Fruit fly (Drosophila melanogaster) whole organism, embryonic: Measurements from ENCODE around the gene Ugt37A3.

Experiments
- Ada2b ChIP-seq: fragments of 200-800 bp; sonication (Bioruptor generic); IDR thresholded peaks from 2 replicates; pipeline ENCODE4 v1.3.6; 2022; ENCODE audit warnings: missing biosample characterization, missing genetic modification characterization
- Atf-2 ChIP-seq: fragments of 200-800 bp; sonication (Bioruptor generic); optimal IDR thresholded peaks from 2 replicates; lab custom pipeline; 2016; ENCODE audit warnings: missing biosample characterization, missing genetic modification characterization
- CG10274 ChIP-seq: fragments of 200-800 bp; sonication (Bioruptor generic); optimal IDR thresholded peaks from 3 replicates; lab custom pipeline; 2017; ENCODE audit warnings: missing biosample characterization, mild to moderate bottlenecking, missing genetic modification characterization
- CG10431 ChIP-seq: fragments of 200-800 bp; sonication (Bioruptor generic); optimal IDR thresholded peaks from 3 replicates; lab custom pipeline; 2018; ENCODE audit warnings: missing biosample characterization, mild to moderate bottlenecking, missing genetic modification characterization
- CG10654 ChIP-seq: fragments of 200-800 bp; sonication (Bioruptor generic); optimal IDR thresholded peaks from 2 replicates; lab custom pipeline; 2016; ENCODE audit warnings: missing biosample characterization, missing genetic modification characterization
- CG11504 ChIP-seq: fragments of 200-800 bp; sonication (Bioruptor generic); optimal IDR thresholded peaks from 3 replicates; lab custom pipeline; 2019; ENCODE audit warnings: missing biosample characterization, mild to moderate bottlenecking, missing genetic modification characterization, moderate library complexity
- CG12071 ChIP-seq: fragments of 200-800 bp; sonication (Bioruptor generic); optimal IDR thresholded peaks from 3 replicates; lab custom pipeline; 2018; ENCODE audit warnings: missing biosample characterization, mild to moderate bottlenecking, missing genetic modification characterization
- CG12104 ChIP-seq: fragments of 200-800 bp; sonication (Bioruptor generic); optimal IDR thresholded peaks from 3 replicates; lab custom pipeline; 2016; ENCODE audit warnings: missing biosample characterization, missing genetic modification characterization
- CG1233 ChIP-seq: fragments of 200-800 bp; sonication (Bioruptor generic); optimal IDR thresholded peaks from 4 replicates; lab custom pipeline; 2018; ENCODE audit warnings: missing biosample characterization, mild to moderate bottlenecking, missing genetic modification characterization
- CG12659 ChIP-seq: fragments of 200-800 bp; sonication (Bioruptor generic); optimal IDR thresholded peaks from 3 replicates; lab custom pipeline; 2017; ENCODE audit warnings: mild to moderate bottlenecking, missing biosample characterization, missing genetic modification reagents, missing genetic modification characterization
- CG12942 ChIP-seq: fragments of 200-800 bp; sonication (Bioruptor generic); optimal IDR thresholded peaks from 3 replicates; lab custom pipeline; 2016; ENCODE audit warnings: missing biosample characterization, missing genetic modification characterization
- CG13424 ChIP-seq: fragments of 200-800 bp; sonication (Bioruptor generic); optimal IDR thresholded peaks from 2 replicates; lab custom pipeline; 2019; ENCODE audit warnings: missing biosample characterization, mild to moderate bottlenecking, missing genetic modification characterization, moderate library complexity
- CG15269 ChIP-seq: fragments of 200-800 bp; sonication (Bioruptor generic); optimal IDR thresholded peaks from 2 replicates; lab custom pipeline; 2018; ENCODE audit warnings: missing biosample characterization, mild to moderate bottlenecking, missing genetic modification characterization, moderate library complexity
- CG1602 ChIP-seq: fragments of 200-800 bp; sonication (Bioruptor generic); optimal IDR thresholded peaks from 3 replicates; lab custom pipeline; 2016; ENCODE audit warnings: missing biosample characterization, missing genetic modification characterization
- CG17829 ChIP-seq: fragments of 200-800 bp; optimal IDR thresholded peaks from 2 replicates; lab custom pipeline; 2019; ENCODE audit warnings: missing biosample characterization, mild to moderate bottlenecking, missing genetic modification characterization, moderate library complexity
- CG1792 ChIP-seq: fragments of 200-800 bp; sonication (Bioruptor generic); optimal IDR thresholded peaks from 2 replicates; lab custom pipeline; 2016; ENCODE audit warnings: missing biosample characterization, missing genetic modification characterization
- CG2116 ChIP-seq: fragments of 200-800 bp; sonication (Bioruptor generic); optimal IDR thresholded peaks from 3 replicates; lab custom pipeline; 2018; ENCODE audit warnings: missing biosample characterization, mild to moderate bottlenecking, missing genetic modification characterization
- CG2889 ChIP-seq: fragments of 200-800 bp; sonication (Bioruptor generic); IDR thresholded peaks from 3 replicates; pipeline ENCODE4 v1.3.6; 2022; ENCODE audit warnings: missing biosample characterization, missing genetic modification characterization
- CG34224 ChIP-seq: fragments of 200-800 bp; sonication (Bioruptor generic); IDR thresholded peaks from 3 replicates; pipeline ENCODE4 v1.3.6; 2022; ENCODE audit warnings: missing biosample characterization, missing genetic modification characterization; ENCODE audit not compliant: partially characterized antibody
- CG3726 ChIP-seq: fragments of 200-800 bp; sonication (Bioruptor generic); IDR thresholded peaks from 3 replicates; pipeline ENCODE4, ENCODE4 v1.3.6; 2022; ENCODE audit warnings: missing biosample characterization, missing genetic modification characterization
- CG4282 ChIP-seq: fragments of 200-800 bp; sonication (Bioruptor generic); optimal IDR thresholded peaks from 2 replicates; lab custom pipeline; 2016; ENCODE audit warnings: missing biosample characterization, missing genetic modification characterization
- CG8359 ChIP-seq: fragments of 200-800 bp; sonication (Bioruptor generic); optimal IDR thresholded peaks from 2 replicates; lab custom pipeline; 2017; ENCODE audit warnings: missing biosample characterization, mild to moderate bottlenecking, missing genetic modification characterization, borderline replicate concordance
- CG8388 ChIP-seq: fragments of 200-800 bp; sonication (Bioruptor generic); optimal IDR thresholded peaks from 2 replicates; lab custom pipeline; 2019; ENCODE audit warnings: missing biosample characterization, mild to moderate bottlenecking, missing genetic modification characterization, moderate library complexity
- CHES-1-like ChIP-seq: fragments of 200-800 bp; sonication (Bioruptor generic); optimal IDR thresholded peaks from 2 replicates; lab custom pipeline; 2016; ENCODE audit warnings: missing biosample characterization, missing genetic modification characterization
- CTCF ChIP-seq: fragments of 200-800 bp; sonication (Bioruptor generic); optimal IDR thresholded peaks from 2 replicates; lab custom pipeline; 2017; ENCODE audit warnings: missing biosample characterization, mild to moderate bottlenecking, missing genetic modification characterization, moderate library complexity
- Drgx ChIP-seq: fragments of 200-800 bp; sonication (Bioruptor generic); IDR thresholded peaks from 2 replicates; pipeline ENCODE4 v1.3.6; 2022; ENCODE audit warnings: missing biosample characterization, missing genetic modification characterization
- GATAe ChIP-seq: fragments of 200-800 bp; sonication (Bioruptor generic); conservative IDR thresholded peaks from 2 replicates; pipeline ENCODE4 v1.3.6; 2022; ENCODE audit warnings: missing biosample characterization, missing genetic modification characterization
- HHEX ChIP-seq: fragments of 200-800 bp; sonication (Bioruptor generic); optimal IDR thresholded peaks from 3 replicates; lab custom pipeline; 2017; ENCODE audit warnings: missing biosample characterization, mild to moderate bottlenecking, missing genetic modification characterization, missing genetic modification reagents
- Nf-YC ChIP-seq: fragments of 200-800 bp; optimal IDR thresholded peaks from 3 replicates; lab custom pipeline; 2019; ENCODE audit warnings: missing biosample characterization, mild to moderate bottlenecking, missing genetic modification characterization, moderate library complexity
- Poxn ChIP-seq: fragments of 200-800 bp; sonication (Bioruptor generic); IDR thresholded peaks from 2 replicates; pipeline ENCODE4 v1.3.6; 2022; ENCODE audit warnings: missing biosample characterization, missing genetic modification characterization
- Scr ChIP-seq: fragments of 200-800 bp; sonication (Bioruptor generic); IDR thresholded peaks from 2 replicates; pipeline ENCODE4 v1.3.6; 2022; ENCODE audit warnings: missing biosample characterization, missing genetic modification characterization; ENCODE audit not compliant: partially characterized antibody
- amos ChIP-seq: fragments of 200-800 bp; sonication (Bioruptor generic); IDR thresholded peaks from 2 replicates; pipeline ENCODE4 v1.3.6; 2022; ENCODE audit warnings: missing biosample characterization, missing genetic modification characterization; ENCODE audit not compliant: partially characterized antibody
- aop ChIP-seq: fragments of 200-800 bp; sonication (Bioruptor generic); IDR thresholded peaks from 2 replicates; pipeline ENCODE4 v1.3.6; 2022; ENCODE audit warnings: missing biosample characterization, missing genetic modification characterization
- cas ChIP-seq: fragments of 200-800 bp; sonication (Bioruptor generic); IDR thresholded peaks from 2 replicates; pipeline ENCODE4 v1.3.6; 2022; ENCODE audit warnings: missing biosample characterization, missing genetic modification characterization
- chinmo ChIP-seq: fragments of 200-800 bp; sonication (Bioruptor generic); IDR thresholded peaks from 4 replicates; pipeline ENCODE4 v1.3.6; 2022; ENCODE audit warnings: missing biosample characterization, missing genetic modification characterization; ENCODE audit not compliant: partially characterized antibody
- danr ChIP-seq: fragments of 200-800 bp; sonication (Bioruptor generic); IDR thresholded peaks from 2 replicates; pipeline ENCODE4 v1.3.6; 2022; ENCODE audit warnings: missing biosample characterization, missing genetic modification characterization
- exex ChIP-seq: fragments of 200-800 bp; sonication (Bioruptor generic); optimal IDR thresholded peaks from 4 replicates; lab custom pipeline; 2018; ENCODE audit warnings: missing biosample characterization, mild to moderate bottlenecking, missing genetic modification characterization, moderate library complexity
- fd96Cb ChIP-seq: fragments of 200-800 bp; sonication (Bioruptor generic); optimal IDR thresholded peaks from 2 replicates; lab custom pipeline; 2018; ENCODE audit warnings: missing biosample characterization, mild to moderate bottlenecking, missing genetic modification characterization, moderate library complexity
- fru ChIP-seq: fragments of >200 bp; optimal IDR thresholded peaks from 2 replicates; lab custom pipeline; 2017
- gsb-n ChIP-seq: fragments of 200-800 bp; sonication (Bioruptor generic); optimal IDR thresholded peaks from 3 replicates; lab custom pipeline; 2018; ENCODE audit warnings: missing biosample characterization, mild to moderate bottlenecking, missing genetic modification characterization
- insv ChIP-seq, 2 experiments: fragments of 200-800 bp; sonication (Bioruptor generic); optimal IDR thresholded peaks; 3 replicates each; lab custom pipeline; 2016 to 2018; ENCODE audit warnings: missing biosample characterization in 2 of 2, missing genetic modification characterization in 2 of 2
- jigr1 ChIP-seq: fragments of 200-800 bp; sonication (Bioruptor generic); IDR thresholded peaks from 3 replicates; pipeline ENCODE4 v1.3.6; 2022; ENCODE audit warnings: missing biosample characterization, missing genetic modification characterization
- ken ChIP-seq: fragments of 200-800 bp; sonication (Bioruptor generic); IDR thresholded peaks from 3 replicates; pipeline ENCODE4 v1.3.6; 2022; ENCODE audit warnings: missing biosample characterization, missing genetic modification characterization
- mld ChIP-seq: fragments of 200-800 bp; sonication (Bioruptor generic); IDR thresholded peaks from 3 replicates; pipeline ENCODE4 v1.3.6; 2022; ENCODE audit warnings: missing biosample characterization, missing genetic modification characterization; ENCODE audit not compliant: partially characterized antibody
- nerfin-1 ChIP-seq: fragments of 200-800 bp; sonication (Bioruptor generic); optimal IDR thresholded peaks from 3 replicates; lab custom pipeline; 2019; ENCODE audit warnings: missing biosample characterization, mild to moderate bottlenecking, missing genetic modification characterization, moderate library complexity
- ranshi ChIP-seq: fragments of 200-800 bp; sonication (Bioruptor generic); IDR thresholded peaks from 2 replicates; pipeline ENCODE4 v1.3.6; 2022; ENCODE audit warnings: missing biosample characterization, missing genetic modification characterization
- tap ChIP-seq: fragments of 200-800 bp; optimal IDR thresholded peaks from 3 replicates; lab custom pipeline; 2019; ENCODE audit warnings: missing biosample characterization, mild to moderate bottlenecking, missing genetic modification characterization, moderate library complexity
- z ChIP-seq: fragments of 200-800 bp; sonication (Bioruptor generic); IDR thresholded peaks from 3 replicates; pipeline ENCODE4 v1.3.6; 2022; ENCODE audit warnings: missing biosample characterization, missing genetic modification characterization
- zfh2 ChIP-seq: fragments of 200-800 bp; sonication (Bioruptor generic); optimal IDR thresholded peaks from 2 replicates; lab custom pipeline; 2016; ENCODE audit warnings: missing biosample characterization, missing genetic modification characterization

Ugt37A3 gene

DNA sequence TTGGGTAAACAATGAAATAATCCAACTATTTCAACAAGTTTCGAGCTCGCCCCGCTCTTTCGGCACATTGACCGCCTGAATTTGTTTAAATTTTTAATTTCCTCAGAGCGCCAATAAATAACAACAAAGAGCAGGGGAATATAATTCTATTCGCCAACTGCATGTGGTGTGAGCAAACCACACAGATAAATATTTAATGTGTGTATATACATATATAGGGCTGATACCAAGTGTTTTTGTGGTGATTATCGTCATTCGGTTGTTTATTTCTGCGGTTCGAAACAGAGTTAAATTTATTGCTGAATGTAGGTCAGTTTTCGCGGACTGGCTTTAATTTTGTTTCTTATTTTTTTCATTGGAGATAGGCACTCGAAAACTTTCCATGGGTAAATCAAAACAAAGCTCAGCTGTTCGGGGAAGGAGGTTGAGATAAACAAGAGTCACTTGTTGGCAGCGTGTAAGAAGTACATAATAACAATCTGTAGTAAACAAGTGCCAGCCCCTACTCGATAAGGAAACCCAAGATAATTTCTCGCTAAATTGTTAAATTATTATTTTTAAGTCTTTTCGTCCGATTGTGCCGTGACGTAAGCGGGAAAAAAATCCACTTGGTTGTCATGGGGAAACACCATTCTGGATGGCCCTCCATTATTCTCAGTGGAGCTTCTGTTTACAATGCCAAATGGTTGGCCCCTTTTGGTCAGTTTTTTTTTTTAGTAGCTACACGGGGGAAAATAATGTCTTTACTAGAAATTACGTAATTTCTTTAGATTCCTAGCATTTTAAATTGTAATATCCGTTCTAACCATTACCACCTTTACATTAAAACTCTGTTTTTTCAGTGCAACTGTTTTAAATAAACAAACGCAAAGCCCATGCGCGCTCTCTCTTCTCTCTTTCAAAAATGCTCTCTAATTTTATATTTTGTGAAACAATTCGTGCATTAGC is 25.6 kb downstream of the Ugt37A3 start (continued):
- peak; percentile 68 for TF ChIP-seq Drgx (GFP tag; lab: Robert Waterston, UW)
- TF ChIP-seq danr = no peak
- no peak for TF ChIP-seq tap (tag; lab: Kevin White, UChicago)
- TF ChIP-seq ken (GFP tag; lab: Robert Waterston, UW) = 0 out of 3 replicates have a peak, but pooled peaks have one; percentile 39
- TF ChIP-seq aop (GFP tag; lab: Robert Waterston, UW) = no peak
- no peak for TF ChIP-seq CTCF
- no peak for TF ChIP-seq jigr1 (GFP tag; lab: Robert Waterston, UW)
- TF ChIP-seq CG10274 (GFP tag; lab: Kevin White, UChicago) = no peak
- peak; percentile 66 for TF ChIP-seq ranshi (GFP tag; lab: Robert Waterston, UW)
- no peak for TF ChIP-seq CG12071 (GFP tag; lab: Kevin White, UChicago)
- TF ChIP-seq CG8388 (GFP tag; lab: Kevin White, UChicago) = peak; percentile 33
- no peak for TF ChIP-seq CHES-1-like (GFP tag; lab: Kevin White, UChicago)
- TF ChIP-seq CG12659 (GFP tag; lab: Kevin White, UChicago) = peak; percentile 47
- TF ChIP-seq CG8359 (GFP tag; lab: Kevin White, UChicago) = no peak
- TF ChIP-seq HHEX (GFP tag; lab: Kevin White, UChicago) = peak; percentile 26
- no peak for TF ChIP-seq gsb-n (tag; lab: Kevin White, UChicago)
- no peak for TF ChIP-seq CG17829 (tag; lab: Kevin White, UChicago)
- TF ChIP-seq CG34224 (GFP tag; lab: Robert Waterston, UW) = no peak
- TF ChIP-seq CG12942 (GFP tag; lab: Kevin White, UChicago) = no peak
- peak; percentile 53 for TF ChIP-seq fd96Cb (tag; lab: Kevin White, UChicago)
- no peak for TF ChIP-seq CG4282 (GFP tag; lab: Kevin White, UChicago)
- TF ChIP-seq CG11504 = peak; percentile 71
- TF ChIP-seq Nf-YC (tag; lab: Kevin White, UChicago) = no peak
- no peak for TF ChIP-seq cas (GFP tag; lab: Robert Waterston, UW)
- TF ChIP-seq CG1792 (GFP tag; lab: Kevin White, UChicago) = no peak
- TF ChIP-seq zfh2 = peak; percentile 50
- TF ChIP-seq Ada2b = peak; percentile 70
- no peak for TF ChIP-seq Poxn (GFP tag; lab: Robert Waterston, UW)
- TF ChIP-seq chinmo = 0 out of 4 replicates have a peak, but pooled peaks have one; percentile 56
- peak; percentile 67 for TF ChIP-seq CG15269 (tag; lab: Kevin White, UChicago)
- TF ChIP-seq z = no peak
- no peak for TF ChIP-seq Scr (GFP tag; lab: Robert Waterston, UW)
- no peak for TF ChIP-seq CG10431 (GFP tag; lab: Kevin White, UChicago)
- TF ChIP-seq Atf-2 (GFP tag; lab: Kevin White, UChicago) = peak; percentile 51
- peak; percentile 50 for TF ChIP-seq CG10654
- TF ChIP-seq CG1602 = peak; percentile 25
- TF ChIP-seq amos (GFP tag; lab: Robert Waterston, UW) = no peak
- TF ChIP-seq insv (GFP tag; optimal IDR thresholded peaks at IDR 0.05; lab: Kevin White, UChicago) = no peak
- peak; percentile 47 for TF ChIP-seq CG1233 (GFP tag; lab: Kevin White, UChicago)
- TF ChIP-seq CG2116 (GFP tag; lab: Kevin White, UChicago) = peak; percentile 16
- TF ChIP-seq CG3726 (GFP tag; lab: Robert Waterston, UW) = peak; percentile 74; the same call in 2 of the 3 replicates
- peak; percentile 59 for TF ChIP-seq CG13424 (tag; lab: Kevin White, UChicago)
- TF ChIP-seq CG2889 = peak; percentile 71
- no peak for TF ChIP-seq nerfin-1
- TF ChIP-seq GATAe (GFP tag; lab: Robert Waterston, UW) = no peak
- no peak for TF ChIP-seq fru
- no peak for TF ChIP-seq CG12104 (GFP tag; lab: Kevin White, UChicago)
- no peak for TF ChIP-seq mld (GFP tag; lab: Robert Waterston, UW)
- TF ChIP-seq exex = peak; percentile 63
